Worm (Caenorhabditis elegans) whole organism, midembryonic: ENCODE measurements around the gene F55C5.17.

Source experiments
- T22C8.4 ChIP-seq: fragments of 200-800 bp; sonication (Bioruptor generic); IDR thresholded peaks from 2 replicates; pipeline ENCODE4 v1.3.6; 2022; ENCODE audit warnings: missing genetic modification characterization, missing compliant biosample characterization
- flt-1 ChIP-seq: fragments of 200-800 bp; sonication (Bioruptor generic); IDR thresholded peaks from 2 replicates; pipeline ENCODE4 v1.3.6; 2022; ENCODE audit warnings: missing genetic modification characterization, missing compliant biosample characterization
- med-1 ChIP-seq: sonication (generic microtip); optimal IDR thresholded peaks from 2 replicates; lab custom pipeline; 2017; ENCODE audit warnings: missing genetic modification characterization, mild to moderate bottlenecking, missing compliant biosample characterization, antibody characterized with exemption, missing genetic modification reagents; ENCODE audit not compliant: insufficient read depth
- ref-1 ChIP-seq: fragments of 200-800 bp; sonication (Bioruptor generic); conservative IDR thresholded peaks from 2 replicates; pipeline ENCODE4 v1.3.6; 2022; ENCODE audit warnings: missing genetic modification reagents, missing genetic modification characterization, missing compliant biosample characterization
- tab-1 ChIP-seq: fragments of 200-800 bp; sonication (Bioruptor generic); IDR thresholded peaks from 2 replicates; pipeline ENCODE4 v1.3.6; 2022; ENCODE audit warnings: missing genetic modification characterization, missing compliant biosample characterization
- ztf-23 ChIP-seq: fragments of 200-800 bp; sonication (Bioruptor generic); IDR thresholded peaks from 2 replicates; pipeline ENCODE4 v1.3.6; 2022; ENCODE audit warnings: missing genetic modification reagents, missing genetic modification characterization, missing compliant biosample characterization
- ztf-29 ChIP-seq: fragments of 200-800 bp; sonication (Bioruptor generic); IDR thresholded peaks from 2 replicates; pipeline ENCODE4 v1.3.6; 2022; ENCODE audit warnings: missing genetic modification reagents, missing genetic modification characterization, missing compliant biosample characterization

ce11 chrV:12269272-12269767 is 33.0 kb upstream of the F55C5.17 start, which contains the start of gene twk-24:
- TF ChIP-seq flt-1 (GFP tag; lab: Robert Waterston, UW) (no peak), ztf-23 (GFP tag; lab: Robert Waterston, UW) (no peak), ztf-29 (GFP tag; lab: Robert Waterston, UW) (no peak), T22C8.4 (no peak), med-1 (GFP tag; lab: Kevin White, UChicago) (no peak), tab-1 (GFP tag; lab: Robert Waterston, UW) (no peak), ref-1 (GFP tag; lab: Robert Waterston, UW) (no peak)
